Worm (Caenorhabditis elegans): ENCODE data around the gene cgh-1.

DNA sequence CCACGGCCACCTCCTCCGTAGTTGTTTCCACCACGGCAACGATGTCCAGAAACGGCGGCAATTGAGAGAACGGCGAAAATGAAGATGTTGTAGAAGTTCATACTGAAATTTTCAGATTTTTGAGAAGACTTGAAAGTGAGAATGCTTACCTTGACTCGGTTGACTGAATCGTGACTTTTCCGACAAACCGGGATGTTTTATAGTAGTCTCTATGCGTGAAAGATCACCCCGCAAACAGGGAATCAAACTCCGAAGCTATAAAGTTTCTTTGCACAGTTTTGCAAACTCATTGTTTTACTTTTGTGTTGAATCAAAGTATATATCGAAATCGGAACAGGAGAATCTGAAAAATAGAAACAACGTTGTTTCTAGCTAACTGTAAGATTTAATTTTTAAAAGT, 35.3 kb downstream of the cgh-1 start, which contains the start of gene fipr-20:
- TF ChIP-seq him-1 (tag; optimal IDR thresholded peaks at IDR 0.05) = no peak
- no peak for TF ChIP-seq dao-5 (tag; optimal IDR thresholded peaks at IDR 0.05)

Measured in whole organism, L4/young adult.